Fruit fly (Drosophila melanogaster) whole organism, wandering third instar larva: Measurements from ENCODE around the gene Dlip2.

Source experiments
- Abd-B ChIP-seq: fragments of >200 bp; optimal IDR thresholded peaks from 2 replicates; lab custom pipeline; 2017; ENCODE audit warnings: missing biosample characterization, missing genetic modification characterization
- CG32264 ChIP-seq: fragments of 200-800 bp; sonication (Bioruptor generic); optimal IDR thresholded peaks from 2 replicates; lab custom pipeline; 2016; ENCODE audit warnings: missing biosample characterization, missing genetic modification characterization
- CG9705 ChIP-seq: fragments of 200-800 bp; sonication (Bioruptor generic); optimal IDR thresholded peaks from 2 replicates; lab custom pipeline; 2018; ENCODE audit warnings: missing biosample characterization, mild to moderate bottlenecking, missing genetic modification characterization
- CrebA ChIP-seq: fragments of 200-800 bp; sonication (Bioruptor generic); optimal IDR thresholded peaks from 2 replicates; lab custom pipeline; 2016; ENCODE audit warnings: missing biosample characterization, mild to moderate bottlenecking, missing genetic modification characterization, borderline replicate concordance
- Dfd ChIP-seq: fragments of >200 bp; optimal IDR thresholded peaks from 2 replicates; lab custom pipeline; 2017; ENCODE audit warnings: missing biosample characterization, missing genetic modification characterization
- Dif ChIP-seq: fragments of 200-275, 200-300 bp; sonication (Bioruptor generic); optimal IDR thresholded peaks from 2 replicates; lab custom pipeline; 2018; ENCODE audit warnings: missing biosample characterization, missing genetic modification characterization; ENCODE audit not compliant: partially characterized antibody
- GATAd ChIP-seq: sonication (Bioruptor generic); optimal IDR thresholded peaks from 2 replicates; lab custom pipeline; 2016; ENCODE audit warnings: missing biosample characterization, missing genetic modification characterization
- Hr78 ChIP-seq: fragments of >200 bp; optimal IDR thresholded peaks from 2 replicates; lab custom pipeline; 2017; ENCODE audit warnings: missing biosample characterization, missing genetic modification characterization
- Hr83 ChIP-seq: fragments of 200-300 bp; sonication (Bioruptor generic); optimal IDR thresholded peaks from 2 replicates; lab custom pipeline; 2016; ENCODE audit warnings: missing biosample characterization, mild to moderate bottlenecking, missing genetic modification characterization, moderate library complexity; ENCODE audit not compliant: poor library complexity, severe bottlenecking
- Jra ChIP-seq: sonication (Bioruptor generic); optimal IDR thresholded peaks from 2 replicates; lab custom pipeline; 2016; ENCODE audit warnings: missing biosample characterization, missing genetic modification characterization
- Mio ChIP-seq: sonication (Bioruptor generic); optimal IDR thresholded peaks from 2 replicates; lab custom pipeline; 2016; ENCODE audit warnings: missing biosample characterization, missing genetic modification characterization
- Myc ChIP-seq: fragments of >200 bp; optimal IDR thresholded peaks from 2 replicates; lab custom pipeline; 2017
- N ChIP-seq: fragments of >200 bp; optimal IDR thresholded peaks from 2 replicates; lab custom pipeline; 2018; ENCODE audit warnings: missing biosample characterization, missing external identifiers, missing genetic modification characterization
- OdsH ChIP-seq: fragments of 200-800 bp; sonication (Bioruptor generic); optimal IDR thresholded peaks from 2 replicates; lab custom pipeline; 2016; ENCODE audit warnings: missing biosample characterization, mild to moderate bottlenecking, missing genetic modification characterization
- Rel ChIP-seq, 2 experiments: fragments of 200-800 bp; sonication (Bioruptor generic) in 1 of 2; optimal IDR thresholded peaks; 2 replicates in 1 of 2; 3 replicates in 1 of 2; lab custom pipeline; 2016 to 2019; ENCODE audit warnings: mild to moderate bottlenecking in 2 of 2, missing biosample characterization in 2 of 2, missing genetic modification characterization in 2 of 2, moderate library complexity in 1 of 2
- Sp1 ChIP-seq: fragments of 200-800 bp; sonication (Bioruptor generic); optimal IDR thresholded peaks from 3 replicates; lab custom pipeline; 2019; ENCODE audit warnings: missing biosample characterization, mild to moderate bottlenecking, missing genetic modification characterization, moderate library complexity
- Vsx2 ChIP-seq: fragments of 200-300, 225-300 bp; sonication (Bioruptor generic); optimal IDR thresholded peaks from 2 replicates; lab custom pipeline; 2018; ENCODE audit warnings: missing biosample characterization, missing genetic modification characterization; ENCODE audit not compliant: partially characterized antibody
- dl ChIP-seq, 2 experiments: fragments of 175-275, 200-275 bp in 1 of 2; fragments of 200-275 bp in 1 of 2; sonication (Bioruptor generic); optimal IDR thresholded peaks; lab custom pipeline; 2018; ENCODE audit warnings: mild to moderate bottlenecking in 2 of 2, missing biosample characterization in 2 of 2, missing genetic modification characterization in 2 of 2, moderate library complexity in 2 of 2; ENCODE audit not compliant: partially characterized antibody in 2 of 2, insufficient read depth in 1 of 2
- dmrt93B ChIP-seq: fragments of 200-800 bp; sonication (Bioruptor generic); optimal IDR thresholded peaks from 2 replicates; lab custom pipeline; 2018; ENCODE audit warnings: missing biosample characterization, mild to moderate bottlenecking, missing genetic modification characterization
- dsf ChIP-seq: sonication (Bioruptor generic); optimal IDR thresholded peaks from 2 replicates; lab custom pipeline; 2016; ENCODE audit warnings: missing biosample characterization, missing genetic modification characterization, borderline replicate concordance
- ey ChIP-seq: fragments of 200-800 bp; sonication (Bioruptor generic); optimal IDR thresholded peaks from 2 replicates; lab custom pipeline; 2016; ENCODE audit warnings: missing biosample characterization, missing genetic modification characterization
- foxo ChIP-seq, 2 experiments: fragments of 200-800 bp; sonication (Bioruptor generic); optimal IDR thresholded peaks; 2 replicates in 1 of 2; 3 replicates in 1 of 2; lab custom pipeline; 2016 to 2017; ENCODE audit warnings: missing biosample characterization in 2 of 2, missing genetic modification characterization in 2 of 2
- fru ChIP-seq: fragments of 200-800 bp; sonication (Bioruptor generic); optimal IDR thresholded peaks from 3 replicates; lab custom pipeline; 2016; ENCODE audit warnings: missing biosample characterization, mild to moderate bottlenecking, missing genetic modification characterization
- h ChIP-seq: fragments of 200-800 bp; sonication (Bioruptor generic); optimal IDR thresholded peaks from 3 replicates; lab custom pipeline; 2016; ENCODE audit warnings: missing biosample characterization, mild to moderate bottlenecking, missing genetic modification characterization
- jim ChIP-seq: fragments of 175-275, 200-325 bp; sonication (Bioruptor generic); optimal IDR thresholded peaks from 2 replicates; lab custom pipeline; 2016; ENCODE audit warnings: missing biosample characterization, mild to moderate bottlenecking, missing genetic modification characterization
- rgr ChIP-seq: fragments of 200-800 bp; sonication (Bioruptor generic); optimal IDR thresholded peaks from 3 replicates; lab custom pipeline; 2016; ENCODE audit warnings: missing biosample characterization, mild to moderate bottlenecking, missing genetic modification characterization
- sage ChIP-seq: fragments of 200-800 bp; sonication (Bioruptor generic); optimal IDR thresholded peaks from 2 replicates; lab custom pipeline; 2016; ENCODE audit warnings: missing biosample characterization, mild to moderate bottlenecking, missing genetic modification characterization
- sv ChIP-seq: fragments of 200-800 bp; sonication (Bioruptor generic); optimal IDR thresholded peaks from 3 replicates; lab custom pipeline; 2016; ENCODE audit warnings: missing biosample characterization, missing genetic modification characterization
- tai ChIP-seq: sonication (Bioruptor generic); optimal IDR thresholded peaks from 2 replicates; lab custom pipeline; 2016; ENCODE audit warnings: missing biosample characterization, missing genetic modification characterization
- usp ChIP-seq: fragments of >200 bp; optimal IDR thresholded peaks from 2 replicates; lab custom pipeline; 2017; ENCODE audit warnings: missing biosample characterization, missing genetic modification characterization
- woc ChIP-seq: sonication (Bioruptor generic); optimal IDR thresholded peaks from 2 replicates; lab custom pipeline; 2016; ENCODE audit warnings: missing biosample characterization, mild to moderate bottlenecking, missing genetic modification characterization

Gene Dlip2

DNA sequence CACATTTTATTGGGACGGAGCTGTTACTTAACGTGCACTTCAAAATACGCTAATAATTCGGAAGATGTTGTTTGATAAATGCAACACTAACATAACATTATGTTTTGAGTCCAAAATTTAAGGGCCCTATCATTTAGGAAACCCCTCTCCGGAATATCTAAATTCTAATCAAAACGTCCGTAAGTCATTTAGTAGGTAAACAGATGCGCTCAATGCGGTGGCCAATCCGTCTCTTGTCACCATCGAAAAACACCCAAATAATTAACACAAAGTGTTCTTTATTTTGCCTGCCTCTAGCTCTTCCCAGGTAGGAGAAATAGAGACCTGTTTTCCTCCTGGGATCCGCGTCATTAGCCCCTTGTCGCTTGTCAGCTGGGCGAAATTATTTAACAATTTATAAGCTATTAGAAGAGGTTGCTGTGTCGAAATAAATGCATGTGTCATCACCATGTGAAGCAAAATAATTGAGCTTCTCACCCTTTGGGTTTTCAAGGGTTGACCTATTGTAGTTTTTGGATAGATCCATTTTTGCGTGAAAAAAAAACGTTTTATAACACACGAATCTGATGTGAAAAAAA is 11.0 kb downstream of the Dlip2 start:
- TF ChIP-seq Dfd (no peak), ey (no peak), dl (GFP tag; optimal IDR thresholded peaks at IDR 0.05; lab: Kevin White, UChicago; ENCODE audit: insufficient read depth in 1 of 2, partially characterized antibody in 2 of 2) (no peak), dsf (no peak), h (GFP tag; lab: Kevin White, UChicago) (no peak), Vsx2 (GFP tag; lab: Kevin White, UChicago) (no peak), jim (GFP tag; lab: Kevin White, UChicago) (no peak), OdsH (no peak), foxo (GFP tag; optimal IDR thresholded peaks at IDR 0.05; lab: Kevin White, UChicago) (no peak), Jra (GFP tag; lab: Kevin White, UChicago) (no peak)

dm6 chr3R:4632639-4633038 is 12.8 kb downstream of the Dlip2 start:
- no peak for TF ChIP-seq CG32264 (GFP tag; lab: Kevin White, UChicago)
- no peak for TF ChIP-seq jim (GFP tag; lab: Kevin White, UChicago)
- TF ChIP-seq fru (GFP tag; lab: Kevin White, UChicago) = no peak
- TF ChIP-seq CrebA (GFP tag; lab: Kevin White, UChicago) = no peak
- TF ChIP-seq Sp1 = no peak
- no peak for TF ChIP-seq h (GFP tag; lab: Kevin White, UChicago)
- no peak for TF ChIP-seq Mio (GFP tag; lab: Kevin White, UChicago)
- TF ChIP-seq CG9705 (GFP tag; lab: Kevin White, UChicago) = no peak
- no peak for TF ChIP-seq N (GFP tag; lab: Kevin White, UChicago)
- no peak for TF ChIP-seq foxo (GFP tag; optimal IDR thresholded peaks at IDR 0.05; lab: Kevin White, UChicago)
- no peak for TF ChIP-seq dmrt93B (GFP tag; lab: Kevin White, UChicago)
- no peak for TF ChIP-seq Hr78 (GFP tag; lab: Kevin White, UChicago)
- no peak for TF ChIP-seq woc (GFP tag; lab: Kevin White, UChicago)

dm6 chr3R:4616130-4616529 is 29.3 kb downstream of the Dlip2 start:
- TF ChIP-seq woc (GFP tag; lab: Kevin White, UChicago) (no peak), sv (GFP tag; lab: Kevin White, UChicago) (no peak), Jra (GFP tag; lab: Kevin White, UChicago) (no peak), sage (GFP tag; lab: Kevin White, UChicago) (no peak)

DNA sequence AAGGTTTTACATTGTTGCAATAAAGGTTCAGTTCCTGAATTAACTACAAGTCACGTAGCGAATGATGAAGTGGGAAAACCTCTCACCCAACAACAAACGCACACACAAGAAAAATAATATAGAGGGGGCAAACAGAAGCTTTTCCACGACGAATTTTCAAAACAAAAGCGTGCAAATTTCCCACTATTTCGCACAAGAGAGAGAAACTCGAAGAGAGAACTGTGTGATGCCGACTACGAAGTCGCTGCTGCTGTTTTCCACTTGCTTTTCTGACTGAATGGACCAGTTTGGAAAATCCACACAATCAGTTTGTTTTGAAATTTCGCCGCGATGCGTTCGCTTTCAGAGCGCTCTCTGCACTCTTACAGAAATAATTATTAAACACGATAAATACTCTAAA is 32.9 kb downstream of the Dlip2 start, which contains the start of gene 5-HT2A:
5-HT2A (plus strand) TSS at position 301 of the 400 bp plus-strand sequence.
- TF ChIP-seq OdsH = no peak
- no peak for TF ChIP-seq sv (GFP tag; lab: Kevin White, UChicago)
- no peak for TF ChIP-seq Hr83 (GFP tag; lab: Kevin White, UChicago)
- TF ChIP-seq Dif = no peak
- no peak for TF ChIP-seq Rel (GFP tag; optimal IDR thresholded peaks at IDR 0.05; lab: Kevin White, UChicago)
- no peak for TF ChIP-seq Rel (tag; optimal IDR thresholded peaks at IDR 0.05; lab: Kevin White, UChicago)
- no peak for TF ChIP-seq usp (GFP tag; lab: Kevin White, UChicago)
- no peak for TF ChIP-seq h (GFP tag; lab: Kevin White, UChicago)
- TF ChIP-seq rgr (GFP tag; lab: Kevin White, UChicago) = no peak
- TF ChIP-seq CrebA (GFP tag; lab: Kevin White, UChicago) = no peak
- no peak for TF ChIP-seq dsf
- no peak for TF ChIP-seq N (GFP tag; lab: Kevin White, UChicago)
- TF ChIP-seq Myc (lab: Kevin White, UChicago) = no peak
- no peak for TF ChIP-seq Abd-B (GFP tag; lab: Kevin White, UChicago)
- TF ChIP-seq dmrt93B (GFP tag; lab: Kevin White, UChicago) = no peak
- no peak for TF ChIP-seq CG9705 (GFP tag; lab: Kevin White, UChicago)

DNA sequence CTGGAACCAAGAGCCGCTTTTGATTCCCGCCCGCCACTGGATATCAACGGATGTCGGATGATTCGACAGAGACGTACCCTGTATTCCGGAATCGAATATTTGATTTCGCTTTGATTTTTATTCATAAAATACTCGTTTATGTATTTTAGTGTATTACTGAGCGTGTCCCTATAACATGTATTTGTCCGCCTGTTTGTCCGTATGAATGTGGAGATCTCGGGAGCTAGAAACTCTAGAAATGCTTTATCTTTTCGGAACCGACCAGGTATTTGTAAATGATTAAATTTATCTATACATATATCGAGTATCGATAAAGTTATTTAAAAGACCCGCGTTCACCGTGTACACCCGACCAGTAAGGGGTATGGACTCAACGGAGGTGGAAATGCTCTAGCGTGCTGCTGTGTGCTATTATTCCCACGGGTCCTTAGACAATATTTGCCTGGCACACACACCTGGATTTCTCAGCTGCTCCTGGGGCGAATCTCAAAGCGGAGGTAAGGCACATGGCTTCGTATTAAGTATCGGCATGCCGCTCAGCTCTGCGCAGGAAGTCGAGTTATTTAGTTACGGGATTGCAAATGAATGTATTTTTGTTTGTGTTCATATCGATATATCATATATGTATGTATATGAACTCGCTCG is 43.4 kb downstream of the Dlip2 start:
- no peak for TF ChIP-seq tai (GFP tag; lab: Kevin White, UChicago)
- no peak for TF ChIP-seq GATAd (GFP tag; lab: Kevin White, UChicago)
- TF ChIP-seq Dfd = no peak
- TF ChIP-seq, all 38 proteins: peak for 0
